Fruit fly (Drosophila melanogaster) whole organism, embryonic: ENCODE results near the gene CG18130.

Experiments
- CG10366 ChIP-seq: fragments of 200-800 bp; sonication (Bioruptor generic); IDR thresholded peaks from 2 replicates; pipeline ENCODE4 v1.3.6; 2022; ENCODE audit warnings: missing biosample characterization, missing genetic modification characterization
- CG10431 ChIP-seq: fragments of 200-800 bp; sonication (Bioruptor generic); optimal IDR thresholded peaks from 3 replicates; lab custom pipeline; 2018; ENCODE audit warnings: missing biosample characterization, mild to moderate bottlenecking, missing genetic modification characterization
- CG11560 ChIP-seq: fragments of 200-800 bp; sonication (Bioruptor generic); IDR thresholded peaks from 3 replicates; pipeline ENCODE4 v1.3.6; 2022; ENCODE audit warnings: missing biosample characterization, missing genetic modification characterization
- CG14014 ChIP-seq: fragments of 200-800 bp; sonication (Bioruptor generic); IDR thresholded peaks from 2 replicates; pipeline ENCODE4 v1.3.6; 2022; ENCODE audit warnings: missing biosample characterization, missing genetic modification characterization
- CG14667 ChIP-seq: fragments of 200-800 bp; sonication (Bioruptor generic); IDR thresholded peaks from 2 replicates; pipeline ENCODE4 v1.3.6; 2022; ENCODE audit warnings: missing biosample characterization, missing genetic modification characterization
- CG15269 ChIP-seq: fragments of 200-800 bp; sonication (Bioruptor generic); optimal IDR thresholded peaks from 2 replicates; lab custom pipeline; 2018; ENCODE audit warnings: missing biosample characterization, mild to moderate bottlenecking, missing genetic modification characterization, moderate library complexity
- CG1603 ChIP-seq: fragments of 200-800 bp; sonication (Bioruptor generic); optimal IDR thresholded peaks from 2 replicates; lab custom pipeline; 2019; ENCODE audit warnings: missing biosample characterization, mild to moderate bottlenecking, missing genetic modification characterization, moderate library complexity
- CG17328 ChIP-seq: fragments of 200-800 bp; sonication (Bioruptor generic); IDR thresholded peaks from 2 replicates; pipeline ENCODE4 v1.3.6; 2022; ENCODE audit warnings: missing biosample characterization, missing genetic modification characterization
- CG17361 ChIP-seq: fragments of 200-800 bp; sonication (Bioruptor generic); IDR thresholded peaks from 3 replicates; pipeline ENCODE4 v1.3.6; 2022; ENCODE audit warnings: missing biosample characterization, missing genetic modification characterization
- CG18011 ChIP-seq: fragments of 200-800 bp; sonication (Bioruptor generic); optimal IDR thresholded peaks from 2 replicates; lab custom pipeline; 2017; ENCODE audit warnings: missing biosample characterization, missing genetic modification characterization, mild to moderate bottlenecking, moderate library complexity, missing genotype
- CG31224 ChIP-seq: fragments of 200-800 bp; sonication (Bioruptor generic); IDR thresholded peaks from 2 replicates; pipeline ENCODE4 v1.3.6; 2022; ENCODE audit warnings: missing biosample characterization, missing genetic modification characterization
- CG34224 ChIP-seq: fragments of 200-800 bp; sonication (Bioruptor generic); IDR thresholded peaks from 3 replicates; pipeline ENCODE4 v1.3.6; 2022; ENCODE audit warnings: missing biosample characterization, missing genetic modification characterization; ENCODE audit not compliant: partially characterized antibody
- CG4282 ChIP-seq: fragments of 200-800 bp; sonication (Bioruptor generic); optimal IDR thresholded peaks from 2 replicates; lab custom pipeline; 2016; ENCODE audit warnings: missing biosample characterization, missing genetic modification characterization
- CG4617 ChIP-seq: fragments of 200-800 bp; sonication (Bioruptor generic); optimal IDR thresholded peaks from 3 replicates; lab custom pipeline; 2016; ENCODE audit warnings: missing biosample characterization, missing genetic modification characterization, borderline replicate concordance
- CG4854 ChIP-seq: fragments of 200-800 bp; sonication (Bioruptor generic); optimal IDR thresholded peaks from 2 replicates; lab custom pipeline; 2016; ENCODE audit warnings: missing biosample characterization, missing genetic modification characterization, inconsistent platforms
- CG7357 ChIP-seq: fragments of 200-800 bp; sonication (Bioruptor generic); IDR thresholded peaks from 3 replicates; pipeline ENCODE4 v1.3.6; 2022; ENCODE audit warnings: missing biosample characterization, missing genetic modification characterization
- CG8478 ChIP-seq: fragments of >200 bp; optimal IDR thresholded peaks from 2 replicates; lab custom pipeline; 2018
- CG9817 ChIP-seq: fragments of 200-800 bp; sonication (Bioruptor generic); optimal IDR thresholded peaks from 2 replicates; lab custom pipeline; 2018; ENCODE audit warnings: missing biosample characterization, mild to moderate bottlenecking, missing genetic modification characterization, moderate library complexity
- Dll ChIP-seq: fragments of 200-800 bp; sonication (Bioruptor generic); IDR thresholded peaks from 4 replicates; pipeline ENCODE4 v1.3.6; 2022; ENCODE audit warnings: missing biosample characterization, missing genetic modification characterization; ENCODE audit not compliant: partially characterized antibody
- Fer3 ChIP-seq: fragments of 200-800 bp; sonication (Bioruptor generic); optimal IDR thresholded peaks from 2 replicates; lab custom pipeline; 2018; ENCODE audit warnings: missing biosample characterization, mild to moderate bottlenecking, missing genetic modification characterization, moderate library complexity
- HLH4C ChIP-seq: fragments of 200-800 bp; sonication (Bioruptor generic); IDR thresholded peaks from 3 replicates; pipeline ENCODE4 v1.3.6; 2022; ENCODE audit warnings: missing biosample characterization, missing genetic modification characterization; ENCODE audit not compliant: partially characterized antibody
- Hr78 ChIP-seq, 2 experiments: fragments of 200-800 bp in 1 of 2; fragments of >200 bp in 1 of 2; sonication (Bioruptor generic) in 1 of 2; optimal IDR thresholded peaks; 2 replicates each; lab custom pipeline; 2017 to 2019; ENCODE audit warnings: missing biosample characterization in 2 of 2, missing genetic modification characterization in 2 of 2, mild to moderate bottlenecking in 1 of 2, moderate library complexity in 1 of 2
- NFAT ChIP-seq: fragments of 200-800 bp; sonication (Bioruptor generic); IDR thresholded peaks from 2 replicates; pipeline ENCODE4 v1.3.6; 2022; ENCODE audit warnings: missing biosample characterization, missing genetic modification characterization
- NK7.1 ChIP-seq: fragments of 200-800 bp; sonication (Bioruptor generic); optimal IDR thresholded peaks from 3 replicates; lab custom pipeline; 2016; ENCODE audit warnings: missing biosample characterization, missing genetic modification characterization
- Scr ChIP-seq: fragments of 200-800 bp; sonication (Bioruptor generic); IDR thresholded peaks from 2 replicates; pipeline ENCODE4 v1.3.6; 2022; ENCODE audit warnings: missing biosample characterization, missing genetic modification characterization; ENCODE audit not compliant: partially characterized antibody
- Sry-δ ChIP-seq: fragments of 200-800 bp; sonication (Bioruptor generic); optimal IDR thresholded peaks from 2 replicates; lab custom pipeline; 2016; ENCODE audit warnings: missing biosample characterization, missing genetic modification characterization
- Tbp ChIP-seq: fragments of >200 bp; optimal IDR thresholded peaks from 2 replicates; lab custom pipeline; 2018; ENCODE audit warnings: missing biosample characterization, missing genetic modification characterization
- YL-1 ChIP-seq: fragments of 200-800 bp; sonication (Bioruptor generic); optimal IDR thresholded peaks from 3 replicates; lab custom pipeline; 2017; ENCODE audit warnings: missing biosample characterization, mild to moderate bottlenecking, missing genetic modification characterization
- amos ChIP-seq: fragments of 200-800 bp; sonication (Bioruptor generic); IDR thresholded peaks from 2 replicates; pipeline ENCODE4 v1.3.6; 2022; ENCODE audit warnings: missing biosample characterization, missing genetic modification characterization; ENCODE audit not compliant: partially characterized antibody
- caup ChIP-seq: fragments of 200-800 bp; sonication (Bioruptor generic); optimal IDR thresholded peaks from 3 replicates; lab custom pipeline; 2017; ENCODE audit warnings: missing biosample characterization, mild to moderate bottlenecking, missing genetic modification characterization, moderate library complexity; ENCODE audit not compliant: severe bottlenecking
- dan ChIP-seq: fragments of 200-800 bp; sonication (Bioruptor generic); IDR thresholded peaks from 2 replicates; pipeline ENCODE4 v1.3.6; 2022; ENCODE audit warnings: missing biosample characterization, missing genetic modification characterization
- gce ChIP-seq: fragments of 200-800 bp; sonication (Bioruptor generic); IDR thresholded peaks from 3 replicates; pipeline ENCODE4 v1.3.6; 2022; ENCODE audit warnings: missing biosample characterization, missing genetic modification characterization
- gcm ChIP-seq: fragments of 200-800 bp; sonication (Bioruptor generic); optimal IDR thresholded peaks from 2 replicates; lab custom pipeline; 2019; ENCODE audit warnings: missing biosample characterization, mild to moderate bottlenecking, missing genetic modification characterization, moderate library complexity
- kay ChIP-seq: fragments of 200-800 bp; sonication (Bioruptor generic); optimal IDR thresholded peaks from 2 replicates; lab custom pipeline; 2016; ENCODE audit warnings: missing biosample characterization, missing genetic modification characterization
- klu ChIP-seq: fragments of 200-800 bp; sonication (Bioruptor generic); IDR thresholded peaks from 2 replicates; pipeline ENCODE4 v1.3.6; 2022; ENCODE audit warnings: missing biosample characterization, missing genetic modification characterization
- knrl ChIP-seq: fragments of 200-800 bp; sonication (Bioruptor generic); IDR thresholded peaks from 3 replicates; pipeline ENCODE4 v1.3.6; 2022; ENCODE audit warnings: missing biosample characterization, missing genetic modification characterization; ENCODE audit not compliant: partially characterized antibody
- lilli ChIP-seq: fragments of 200-800 bp; sonication (Bioruptor generic); optimal IDR thresholded peaks from 3 replicates; lab custom pipeline; 2016; ENCODE audit warnings: missing biosample characterization, missing genetic modification characterization
- mam ChIP-seq: fragments of 200-800 bp; sonication (Bioruptor generic); optimal IDR thresholded peaks from 3 replicates; lab custom pipeline; 2016; ENCODE audit warnings: missing biosample characterization, missing genetic modification characterization
- nerfin-2 ChIP-seq: fragments of 200-800 bp; sonication (Bioruptor generic); IDR thresholded peaks from 2 replicates; pipeline ENCODE4 v1.3.6; 2022; ENCODE audit warnings: missing biosample characterization, missing genetic modification characterization; ENCODE audit not compliant: partially characterized antibody
- pb ChIP-seq: fragments of 200-800 bp; sonication (Bioruptor generic); optimal IDR thresholded peaks from 3 replicates; lab custom pipeline; 2016; ENCODE audit warnings: missing biosample characterization, missing genetic modification characterization
- pzg ChIP-seq: fragments of 200-800 bp; sonication (Bioruptor generic); optimal IDR thresholded peaks from 3 replicates; lab custom pipeline; 2018; ENCODE audit warnings: missing biosample characterization, mild to moderate bottlenecking, missing genetic modification characterization, moderate library complexity
- rib ChIP-seq: fragments of 200-800 bp; sonication (Bioruptor generic); IDR thresholded peaks from 2 replicates; pipeline ENCODE4 v1.3.6; 2022; ENCODE audit warnings: missing biosample characterization, missing genetic modification characterization
- sens ChIP-seq: fragments of 200-800 bp; sonication (Bioruptor generic); peaks from one replicate; lab custom pipeline; 2016; ENCODE audit warnings: missing biosample characterization, missing genetic modification characterization
- sens-2 ChIP-seq: fragments of 200-800 bp; sonication (Bioruptor generic); IDR thresholded peaks from 2 replicates; pipeline ENCODE4 v1.3.6; 2022; ENCODE audit warnings: missing biosample characterization, missing genetic modification characterization
- sisA ChIP-seq: fragments of 200-800 bp; sonication (Bioruptor generic); IDR thresholded peaks from 2 replicates; pipeline ENCODE4 v1.3.6; 2022; ENCODE audit warnings: missing biosample characterization, missing genetic modification characterization
- sna ChIP-seq: fragments of 200-800 bp; sonication (Bioruptor generic); IDR thresholded peaks from 2 replicates; pipeline ENCODE4 v1.3.6; 2022; ENCODE audit warnings: missing biosample characterization, missing genetic modification characterization; ENCODE audit not compliant: partially characterized antibody
- tna ChIP-seq: fragments of 200-800 bp; sonication (Bioruptor generic); IDR thresholded peaks from 2 replicates; pipeline ENCODE4 v1.3.6; 2022; ENCODE audit warnings: missing biosample characterization, missing genetic modification characterization; ENCODE audit not compliant: partially characterized antibody
- zen2 ChIP-seq: fragments of 200-800 bp; sonication (Bioruptor generic); IDR thresholded peaks from 3 replicates; pipeline ENCODE4 v1.3.6; 2022; ENCODE audit warnings: missing biosample characterization, missing genetic modification characterization; ENCODE audit not compliant: partially characterized antibody

The CG18130 gene

dm6 chrX:12012149-12013097, 19.9 kb upstream of the CG18130 start, which contains the start of the genes CG1492 and regucalcin (continued):
- TF ChIP-seq CG34224 (GFP tag; lab: Robert Waterston, UW) = peak; percentile 50; the same call in 1 of the 3 replicates
- no peak for TF ChIP-seq sens-2
- TF ChIP-seq CG10366 (GFP tag; lab: Robert Waterston, UW) = no peak
- TF ChIP-seq Hr78 (GFP tag; optimal IDR thresholded peaks at IDR 0.05; lab: Kevin White, UChicago) = peak in 1 of 2 experiments; percentile 97
- TF ChIP-seq CG15269 (tag; lab: Kevin White, UChicago) = no peak
- no peak for TF ChIP-seq Fer3 (tag; lab: Kevin White, UChicago)
- TF ChIP-seq gcm (GFP tag; lab: Kevin White, UChicago) = no peak
- TF ChIP-seq NK7.1 (GFP tag; lab: Kevin White, UChicago) = no peak
- peak; percentile 89 for TF ChIP-seq Sry-δ (GFP tag; lab: Kevin White, UChicago)
- no peak for TF ChIP-seq gce (GFP tag; lab: Robert Waterston, UW)
- TF ChIP-seq CG17328 (GFP tag; lab: Robert Waterston, UW) = no peak
- TF ChIP-seq CG4854 (GFP tag; lab: Kevin White, UChicago) = no peak
- 0 out of 2 replicates have a peak, but pooled peaks have one; percentile 25 for TF ChIP-seq tna (GFP tag; lab: Robert Waterston, UW)
- TF ChIP-seq CG14014 (GFP tag; lab: Robert Waterston, UW) = no peak
- TF ChIP-seq CG8478 (lab: Kevin White, UChicago) = no peak
- TF ChIP-seq lilli = peak; percentile 14
- peak; percentile 85 for TF ChIP-seq pzg (GFP tag; lab: Kevin White, UChicago)
- TF ChIP-seq pb (GFP tag; lab: Kevin White, UChicago) = no peak
- TF ChIP-seq YL-1 (GFP tag; lab: Kevin White, UChicago) = peak; percentile 22
- no peak for TF ChIP-seq klu (GFP tag; lab: Robert Waterston, UW)
- TF ChIP-seq CG17361 (GFP tag; lab: Robert Waterston, UW) = no peak
- no peak for TF ChIP-seq CG14667
- no peak for TF ChIP-seq CG31224 (GFP tag; lab: Robert Waterston, UW)
- TF ChIP-seq nerfin-2 (GFP tag; lab: Robert Waterston, UW) = 0 out of 2 replicates have a peak, but pooled peaks have one; percentile 15
- TF ChIP-seq Scr (GFP tag; lab: Robert Waterston, UW) = peak; percentile 34; the same call in 1 of the 2 replicates
- no peak for TF ChIP-seq CG4282
- TF ChIP-seq amos (GFP tag; lab: Robert Waterston, UW) = peak; percentile 45; the same call in 1 of the 2 replicates
- TF ChIP-seq rib (GFP tag; lab: Robert Waterston, UW) = no peak
- peak; percentile 61 for TF ChIP-seq CG1603 (tag; lab: Kevin White, UChicago)
- no peak for TF ChIP-seq CG9817 (tag; lab: Kevin White, UChicago)
- TF ChIP-seq CG11560 (tag; lab: Robert Waterston, UW) = peak; percentile 99
- no peak for TF ChIP-seq CG18011 (GFP tag; lab: Kevin White, UChicago)
- peak; percentile 17 for TF ChIP-seq CG4617 (GFP tag; lab: Kevin White, UChicago)
- no peak for TF ChIP-seq caup (GFP tag; lab: Kevin White, UChicago)
- TF ChIP-seq sna (GFP tag; lab: Robert Waterston, UW) = no peak
- TF ChIP-seq knrl = peak; percentile 49; the same call in 2 of the 3 replicates
- no peak for TF ChIP-seq NFAT
- no peak for TF ChIP-seq mam (GFP tag; lab: Kevin White, UChicago)
- no peak for TF ChIP-seq kay (GFP tag; lab: Kevin White, UChicago)
- no peak for TF ChIP-seq CG10431 (GFP tag; lab: Kevin White, UChicago)
- 0 out of 3 replicates have a peak, but pooled peaks have one; percentile 42 for TF ChIP-seq HLH4C (GFP tag; lab: Robert Waterston, UW)
- TF ChIP-seq CG7357 (GFP tag; lab: Robert Waterston, UW) = no peak
- TF ChIP-seq Tbp = no peak
- TF ChIP-seq sisA = no peak
- TF ChIP-seq Dll (GFP tag; lab: Robert Waterston, UW) = no peak; the same call in 3 of the 4 replicates
- no peak for TF ChIP-seq dan
- no peak for TF ChIP-seq zen2 (GFP tag; lab: Robert Waterston, UW)
- peak; percentile 7 for TF ChIP-seq sens (GFP tag; lab: Kevin White, UChicago)
